Fruit fly (Drosophila melanogaster): ENCODE data around the gene Atx-1.

Gene Atx-1

dm6 chrX:6832584-6832983 is 9.6 kb downstream of the Atx-1 start, which contains the start of gene mAChR-C:
Gene mAChR-C, minus strand, starts transcription at chrX:6832684.
- TF ChIP-seq pad (GFP tag; optimal IDR thresholded peaks at IDR 0.05) (no peak), Crg-1 (GFP tag; optimal IDR thresholded peaks at IDR 0.05) (no peak), ovo (GFP tag; optimal IDR thresholded peaks at IDR 0.05) (no peak), CG1620 (GFP tag; optimal IDR thresholded peaks at IDR 0.05) (no peak), toe (GFP tag; optimal IDR thresholded peaks at IDR 0.05) (no peak), CG11617 (GFP tag; optimal IDR thresholded peaks at IDR 0.05) (no peak), CG7045 (GFP tag; optimal IDR thresholded peaks at IDR 0.05) (no peak), kay (GFP tag; ENCODE audit: borderline replicate concordance) (no peak), CG12768 (GFP tag; optimal IDR thresholded peaks at IDR 0.05) (no peak), CG5204 (GFP tag; optimal IDR thresholded peaks at IDR 0.05) (no peak), CG7101 (tag; optimal IDR thresholded peaks at IDR 0.05) (no peak), tj (GFP tag; optimal IDR thresholded peaks at IDR 0.05) (no peak), CG33017 (tag; optimal IDR thresholded peaks at IDR 0.05) (no peak), Hr96 (GFP tag; optimal IDR thresholded peaks at IDR 0.05) (no peak), cic (GFP tag; optimal IDR thresholded peaks at IDR 0.05) (no peak)

dm6 chrX:6843841-6844440 is 20.9 kb downstream of the Atx-1 start, which contains the start of the genes CG14435 and Tmf:
Gene CG14435, minus strand, starts transcription at chrX:6843921.
Gene Tmf, plus strand, starts transcription at chrX:6844341.
- TF ChIP-seq CG33017 (tag; optimal IDR thresholded peaks at IDR 0.05) (peak; percentile 57), cnc (optimal IDR thresholded peaks at IDR 0.05) (no peak), kay (GFP tag; ENCODE audit: borderline replicate concordance) (no peak), Crg-1 (GFP tag; optimal IDR thresholded peaks at IDR 0.05) (peak; percentile 54), CG7101 (tag; optimal IDR thresholded peaks at IDR 0.05) (peak; percentile 87), ovo (GFP tag; optimal IDR thresholded peaks at IDR 0.05) (peak; percentile 65), Clk (GFP tag; optimal IDR thresholded peaks at IDR 0.05) (peak; percentile 35), CG7045 (GFP tag; optimal IDR thresholded peaks at IDR 0.05) (peak; percentile 73), bab1 (GFP tag; optimal IDR thresholded peaks at IDR 0.05) (peak; percentile 91), tj (GFP tag; optimal IDR thresholded peaks at IDR 0.05) (peak; percentile 64), cic (GFP tag; optimal IDR thresholded peaks at IDR 0.05) (no peak), CG12768 (GFP tag; optimal IDR thresholded peaks at IDR 0.05) (peak; percentile 70), Mnt (GFP tag; optimal IDR thresholded peaks at IDR 0.05) (peak; percentile 55), CG14711 (tag; optimal IDR thresholded peaks at IDR 0.05) (peak; percentile 77), CG5204 (GFP tag; optimal IDR thresholded peaks at IDR 0.05) (peak; percentile 12), pad (GFP tag; optimal IDR thresholded peaks at IDR 0.05) (peak; percentile 74), toe (GFP tag; optimal IDR thresholded peaks at IDR 0.05) (peak; percentile 76), CG11617 (GFP tag; optimal IDR thresholded peaks at IDR 0.05) (peak; percentile 85), CG1620 (GFP tag; optimal IDR thresholded peaks at IDR 0.05) (peak; percentile 71), Hr96 (GFP tag; optimal IDR thresholded peaks at IDR 0.05) (no peak)

- TF ChIP-seq ovo (GFP tag; optimal IDR thresholded peaks at IDR 0.05): peak; percentile 75
- TF ChIP-seq CG33017 (tag; optimal IDR thresholded peaks at IDR 0.05): peak; percentile 76
- no peak for TF ChIP-seq cnc (optimal IDR thresholded peaks at IDR 0.05)
- TF ChIP-seq kay (GFP tag; ENCODE audit: borderline replicate concordance): no peak
- TF ChIP-seq CG7045 (GFP tag; optimal IDR thresholded peaks at IDR 0.05): peak; percentile 64
- peak; percentile 80 for TF ChIP-seq toe (GFP tag; optimal IDR thresholded peaks at IDR 0.05)
- TF ChIP-seq bab1 (GFP tag; optimal IDR thresholded peaks at IDR 0.05): peak; percentile 93
- TF ChIP-seq CG11617 (GFP tag; optimal IDR thresholded peaks at IDR 0.05): peak; percentile 93
- TF ChIP-seq CG12768 (GFP tag; optimal IDR thresholded peaks at IDR 0.05): peak; percentile 88
- TF ChIP-seq cic (GFP tag; optimal IDR thresholded peaks at IDR 0.05): peak; percentile 66
- TF ChIP-seq tj (GFP tag; optimal IDR thresholded peaks at IDR 0.05): peak; percentile 83
- TF ChIP-seq Crg-1 (GFP tag; optimal IDR thresholded peaks at IDR 0.05): peak; percentile 79
- TF ChIP-seq CG1620 (GFP tag; optimal IDR thresholded peaks at IDR 0.05): peak; percentile 89
- TF ChIP-seq CG7101 (tag; optimal IDR thresholded peaks at IDR 0.05): peak; percentile 92
- peak; percentile 45 for TF ChIP-seq Clk (GFP tag; optimal IDR thresholded peaks at IDR 0.05)
- peak; percentile 93 for TF ChIP-seq pad (GFP tag; optimal IDR thresholded peaks at IDR 0.05)
- TF ChIP-seq Mnt (GFP tag; optimal IDR thresholded peaks at IDR 0.05): peak; percentile 84
- peak; percentile 79 for TF ChIP-seq CG5204 (GFP tag; optimal IDR thresholded peaks at IDR 0.05)
- TF ChIP-seq Hr96 (GFP tag; optimal IDR thresholded peaks at IDR 0.05): peak; percentile 79
- TF ChIP-seq CG14711 (tag; optimal IDR thresholded peaks at IDR 0.05): peak; percentile 86
Measured at dm6 chrX:6849178-6849956, 26.4 kb downstream of the Atx-1 start, which contains the start of the genes Cht11 and CG4558. Gene Cht11, minus strand, starts transcription at chrX:6849517. Gene CG4558, plus strand, starts transcription at chrX:6849770.

dm6 chrX:6852574-6852973 is 29.6 kb downstream of the Atx-1 start:
- TF ChIP-seq CG7045 (GFP tag; optimal IDR thresholded peaks at IDR 0.05): peak; percentile 85
- peak; percentile 93 for TF ChIP-seq CG1620 (GFP tag; optimal IDR thresholded peaks at IDR 0.05)
- peak; percentile 89 for TF ChIP-seq toe (GFP tag; optimal IDR thresholded peaks at IDR 0.05)
- peak; percentile 94 for TF ChIP-seq CG7101 (tag; optimal IDR thresholded peaks at IDR 0.05)
- peak; percentile 83 for TF ChIP-seq CG12768 (GFP tag; optimal IDR thresholded peaks at IDR 0.05)
- TF ChIP-seq tj (GFP tag; optimal IDR thresholded peaks at IDR 0.05): peak; percentile 75
- peak; percentile 88 for TF ChIP-seq CG11617 (GFP tag; optimal IDR thresholded peaks at IDR 0.05)
- TF ChIP-seq pad (GFP tag; optimal IDR thresholded peaks at IDR 0.05): peak; percentile 84
- TF ChIP-seq CG5204 (GFP tag; optimal IDR thresholded peaks at IDR 0.05): peak; percentile 83
- TF ChIP-seq bab1 (GFP tag; optimal IDR thresholded peaks at IDR 0.05): peak; percentile 96
- peak; percentile 88 for TF ChIP-seq CG14711 (tag; optimal IDR thresholded peaks at IDR 0.05)
- peak; percentile 87 for TF ChIP-seq ovo (GFP tag; optimal IDR thresholded peaks at IDR 0.05)
- peak; percentile 89 for TF ChIP-seq Crg-1 (GFP tag; optimal IDR thresholded peaks at IDR 0.05)
- no peak for TF ChIP-seq cnc (optimal IDR thresholded peaks at IDR 0.05)
- peak; percentile 56 for TF ChIP-seq cic (GFP tag; optimal IDR thresholded peaks at IDR 0.05)
- TF ChIP-seq Hr96 (GFP tag; optimal IDR thresholded peaks at IDR 0.05): peak; percentile 97
- TF ChIP-seq kay (GFP tag; ENCODE audit: borderline replicate concordance): no peak
- peak; percentile 91 for TF ChIP-seq Mnt (GFP tag; optimal IDR thresholded peaks at IDR 0.05)
- peak; percentile 81 for TF ChIP-seq CG33017 (tag; optimal IDR thresholded peaks at IDR 0.05)
- peak; percentile 76 for TF ChIP-seq Clk (GFP tag; optimal IDR thresholded peaks at IDR 0.05)

Data from whole organism, adult.